Fruit fly (Drosophila melanogaster) whole organism, prepupa: ENCODE data around the gene CG8072.

Source experiments
- CG10669 ChIP-seq: fragments of 200-800 bp; sonication (Bioruptor generic); optimal IDR thresholded peaks from 3 replicates; lab custom pipeline; 2018; ENCODE audit warnings: missing biosample characterization, mild to moderate bottlenecking, missing genetic modification characterization, moderate library complexity
- CG11762 ChIP-seq: fragments of 200-800 bp; sonication (Bioruptor generic); optimal IDR thresholded peaks from 3 replicates; lab custom pipeline; 2016; ENCODE audit warnings: missing biosample characterization, missing genetic modification characterization; ENCODE audit not compliant: insufficient read depth
- CG11902 ChIP-seq: fragments of 200-800 bp; sonication (Bioruptor generic); optimal IDR thresholded peaks from 3 replicates; lab custom pipeline; 2016; ENCODE audit warnings: missing biosample characterization, missing genetic modification characterization
- CG15336 ChIP-seq: fragments of 200-800 bp; sonication (Bioruptor generic); IDR thresholded peaks from 2 replicates; pipeline ENCODE4 v1.3.6; 2022; ENCODE audit warnings: missing biosample characterization, missing genetic modification characterization
- CG1621 ChIP-seq: fragments of 200-800 bp; sonication (Bioruptor generic); optimal IDR thresholded peaks from 3 replicates; lab custom pipeline; 2018; ENCODE audit warnings: missing biosample characterization, mild to moderate bottlenecking, missing genetic modification characterization
- CG3032 ChIP-seq: fragments of 200-800 bp; optimal IDR thresholded peaks from 2 replicates; lab custom pipeline; 2019; ENCODE audit warnings: missing biosample characterization, mild to moderate bottlenecking, missing genetic modification characterization, moderate library complexity
- CG32006 ChIP-seq: fragments of 200-800 bp; sonication (Bioruptor generic); optimal IDR thresholded peaks from 3 replicates; lab custom pipeline; 2017; ENCODE audit warnings: missing biosample characterization, mild to moderate bottlenecking, missing genetic modification characterization
- CG3919 ChIP-seq: fragments of 200-800 bp; sonication (Bioruptor generic); optimal IDR thresholded peaks from 3 replicates; lab custom pipeline; 2016; ENCODE audit warnings: missing biosample characterization, missing genetic modification characterization
- CG4318 ChIP-seq: fragments of 200-800 bp; sonication (Bioruptor generic); optimal IDR thresholded peaks from 3 replicates; lab custom pipeline; 2017; ENCODE audit warnings: missing biosample characterization, mild to moderate bottlenecking, missing genetic modification characterization
- CG6163 ChIP-seq: fragments of 200-800 bp; sonication (Bioruptor generic); IDR thresholded peaks from 3 replicates; pipeline ENCODE4 v1.3.6; 2022; ENCODE audit warnings: missing biosample characterization, missing genetic modification characterization
- CG6808 ChIP-seq: fragments of 200-800 bp; sonication (Bioruptor generic); optimal IDR thresholded peaks from 3 replicates; lab custom pipeline; 2017; ENCODE audit warnings: missing biosample characterization, missing genetic modification characterization, mild to moderate bottlenecking, moderate library complexity, missing genetic modification reagents
- CG7368 ChIP-seq: fragments of 200-800 bp; sonication (Bioruptor generic); optimal IDR thresholded peaks from 3 replicates; lab custom pipeline; 2016; ENCODE audit warnings: missing biosample characterization, missing genetic modification characterization
- CG8319 ChIP-seq: fragments of 200-800 bp; sonication (Bioruptor generic); optimal IDR thresholded peaks from 3 replicates; lab custom pipeline; 2016; ENCODE audit warnings: missing biosample characterization, missing genetic modification characterization
- CG9139 ChIP-seq: fragments of 200-800 bp; sonication (Bioruptor generic); optimal IDR thresholded peaks from 3 replicates; lab custom pipeline; 2017; ENCODE audit warnings: missing biosample characterization, mild to moderate bottlenecking, missing genetic modification characterization
- Eip78C ChIP-seq: fragments of 200-800 bp; sonication (Bioruptor generic); peaks from one replicate; lab custom pipeline; 2016; ENCODE audit warnings: missing biosample characterization, missing genetic modification characterization
- Eip93F ChIP-seq: fragments of 200-800 bp; sonication (Bioruptor generic); optimal IDR thresholded peaks from 2 replicates; lab custom pipeline; 2016; ENCODE audit warnings: missing biosample characterization, mild to moderate bottlenecking, missing genetic modification characterization
- Gug ChIP-seq: fragments of 200-800 bp; sonication (Bioruptor generic); IDR thresholded peaks from 2 replicates; pipeline ENCODE4 v1.3.6; 2022; ENCODE audit warnings: missing biosample characterization, missing genetic modification characterization
- Hr38 ChIP-seq: sonication (Bioruptor generic); optimal IDR thresholded peaks from 2 replicates; lab custom pipeline; 2016; ENCODE audit warnings: missing biosample characterization, missing genetic modification characterization
- Hr39 ChIP-seq: fragments of 200-800 bp; sonication (Bioruptor generic); optimal IDR thresholded peaks from 2 replicates; lab custom pipeline; 2016; ENCODE audit warnings: missing biosample characterization, missing genetic modification characterization
- Hr4 ChIP-seq: fragments of 200-800 bp; sonication (Bioruptor generic); optimal IDR thresholded peaks from 3 replicates; lab custom pipeline; 2016; ENCODE audit warnings: missing biosample characterization, missing genetic modification characterization
- Lpt ChIP-seq: fragments of 200-800 bp; sonication (Bioruptor generic); optimal IDR thresholded peaks from 3 replicates; lab custom pipeline; 2016; ENCODE audit warnings: missing biosample characterization, missing genetic modification characterization
- Met ChIP-seq: fragments of 200-800 bp; sonication (Bioruptor generic); optimal IDR thresholded peaks from 3 replicates; lab custom pipeline; 2016; ENCODE audit warnings: missing biosample characterization, missing genetic modification characterization
- Smox ChIP-seq: fragments of 200-800 bp; sonication (Bioruptor generic); optimal IDR thresholded peaks from 3 replicates; lab custom pipeline; 2016; ENCODE audit warnings: missing biosample characterization, missing genetic modification characterization
- Sox102F ChIP-seq: fragments of 200-800 bp; sonication (Bioruptor generic); optimal IDR thresholded peaks from 2 replicates; lab custom pipeline; 2016; ENCODE audit warnings: missing biosample characterization, mild to moderate bottlenecking, missing genetic modification characterization
- Sox14 ChIP-seq: fragments of 200-800 bp; sonication (Bioruptor generic); optimal IDR thresholded peaks from 3 replicates; lab custom pipeline; 2016; ENCODE audit warnings: missing biosample characterization, missing genetic modification characterization
- Sox15 ChIP-seq: fragments of 200-800 bp; sonication (Bioruptor generic); optimal IDR thresholded peaks from 3 replicates; lab custom pipeline; 2016; ENCODE audit warnings: missing biosample characterization, missing genetic modification characterization
- acj6 ChIP-seq: fragments of 200-800 bp; sonication (Bioruptor generic); optimal IDR thresholded peaks from 3 replicates; lab custom pipeline; 2016; ENCODE audit warnings: missing biosample characterization, missing genetic modification characterization
- dac ChIP-seq: fragments of 200-800 bp; sonication (Bioruptor generic); optimal IDR thresholded peaks from 2 replicates; lab custom pipeline; 2017; ENCODE audit warnings: missing biosample characterization, mild to moderate bottlenecking, missing genetic modification characterization
- dsx ChIP-seq: fragments of 200-800 bp; optimal IDR thresholded peaks from 3 replicates; lab custom pipeline; 2019; ENCODE audit warnings: missing biosample characterization, mild to moderate bottlenecking, missing genetic modification characterization, moderate library complexity; ENCODE audit not compliant: poor library complexity, severe bottlenecking
- eg ChIP-seq: fragments of 200-800 bp; sonication (Bioruptor generic); IDR thresholded peaks from 3 replicates; pipeline ENCODE4 v1.3.6; 2022; ENCODE audit warnings: missing biosample characterization, missing genetic modification characterization
- fd85E ChIP-seq: fragments of 200-800 bp; sonication (Bioruptor generic); optimal IDR thresholded peaks from 3 replicates; lab custom pipeline; 2016; ENCODE audit warnings: missing biosample characterization, missing genetic modification characterization
- fkh ChIP-seq: fragments of 200-800 bp; sonication (Bioruptor generic); optimal IDR thresholded peaks from 3 replicates; lab custom pipeline; 2017; ENCODE audit warnings: missing biosample characterization, mild to moderate bottlenecking, missing genetic modification characterization, moderate library complexity
- lz ChIP-seq: fragments of 200-800 bp; sonication (Bioruptor generic); optimal IDR thresholded peaks from 3 replicates; lab custom pipeline; 2016; ENCODE audit warnings: missing biosample characterization, missing genetic modification characterization
- pdm3 ChIP-seq: fragments of 200-800 bp; sonication (Bioruptor generic); optimal IDR thresholded peaks from 3 replicates; lab custom pipeline; 2016; ENCODE audit warnings: missing biosample characterization, missing genetic modification characterization
- spab ChIP-seq: fragments of 200-800 bp; sonication (Bioruptor generic); optimal IDR thresholded peaks from 2 replicates; lab custom pipeline; 2017; ENCODE audit warnings: missing biosample characterization, mild to moderate bottlenecking, missing genetic modification characterization, missing genetic modification reagents
- ss ChIP-seq, 2 experiments: fragments of 200-800 bp; sonication (Bioruptor generic); optimal IDR thresholded peaks; 2 replicates in 1 of 2; 3 replicates in 1 of 2; lab custom pipeline; 2017 to 2018; ENCODE audit warnings: mild to moderate bottlenecking in 2 of 2, missing biosample characterization in 2 of 2, missing genetic modification characterization in 2 of 2, moderate library complexity in 1 of 2
- svp ChIP-seq: fragments of 200-800 bp; sonication (Bioruptor generic); peaks from one replicate; lab custom pipeline; 2016; ENCODE audit warnings: missing biosample characterization, missing genetic modification characterization
- topi ChIP-seq: fragments of 200-800 bp; sonication (Bioruptor generic); optimal IDR thresholded peaks from 3 replicates; lab custom pipeline; 2016; ENCODE audit warnings: missing biosample characterization, missing genetic modification characterization
- vri ChIP-seq: fragments of 200-800 bp; sonication (Bioruptor generic); optimal IDR thresholded peaks from 3 replicates; lab custom pipeline; 2016; ENCODE audit warnings: missing biosample characterization, mild to moderate bottlenecking, missing genetic modification characterization

The CG8072 gene

dm6 chr3L:10185924-10186323, 34.3 kb downstream of the CG8072 start, which contains the start of gene dpr10 (continued):
- TF ChIP-seq CG15336 (GFP tag; lab: Robert Waterston, UW) (no peak), Sox102F (GFP tag; lab: Kevin White, UChicago) (no peak), svp (GFP tag; lab: Kevin White, UChicago) (peak; percentile 25), spab (GFP tag; lab: Kevin White, UChicago) (no peak), lz (GFP tag; lab: Kevin White, UChicago) (no peak), Hr39 (GFP tag; lab: Kevin White, UChicago) (no peak), CG4318 (GFP tag; lab: Kevin White, UChicago) (no peak), Eip78C (GFP tag; lab: Kevin White, UChicago) (peak; percentile 50), CG9139 (GFP tag; lab: Kevin White, UChicago) (no peak), CG3032 (tag; lab: Kevin White, UChicago) (no peak), CG6163 (no peak), Hr38 (GFP tag; lab: Kevin White, UChicago) (no peak), fkh (GFP tag; lab: Kevin White, UChicago) (no peak), dac (GFP tag; lab: Kevin White, UChicago) (no peak), CG6808 (GFP tag; lab: Kevin White, UChicago) (no peak), Smox (GFP tag; lab: Kevin White, UChicago) (no peak), dsx (no peak), Sox14 (no peak)
- TF ChIP-seq, all 60 proteins: peak for 4

dm6 chr3L:10186893-10187292, 35.3 kb downstream of the CG8072 start:
- TF ChIP-seq topi (GFP tag; lab: Kevin White, UChicago) (no peak), CG8319 (GFP tag; lab: Kevin White, UChicago) (no peak), spab (GFP tag; lab: Kevin White, UChicago) (no peak), Hr4 (GFP tag; lab: Kevin White, UChicago) (no peak), Eip93F (GFP tag; lab: Kevin White, UChicago) (no peak), CG11902 (GFP tag; lab: Kevin White, UChicago) (no peak), pdm3 (GFP tag; lab: Kevin White, UChicago) (no peak), CG7368 (GFP tag; lab: Kevin White, UChicago) (no peak), Hr38 (GFP tag; lab: Kevin White, UChicago) (no peak), fd85E (GFP tag; lab: Kevin White, UChicago) (no peak), Gug (GFP tag; lab: Robert Waterston, UW) (no peak), dsx (no peak), CG10669 (no peak), acj6 (GFP tag; lab: Kevin White, UChicago) (no peak), CG3919 (GFP tag; lab: Kevin White, UChicago) (no peak)

dm6 chr3L:10189179-10189578, 37.6 kb downstream of the CG8072 start:
- TF ChIP-seq CG4318 (GFP tag; lab: Kevin White, UChicago) (no peak), ss (GFP tag; optimal IDR thresholded peaks at IDR 0.05; lab: Kevin White, UChicago) (no peak), CG32006 (GFP tag; lab: Kevin White, UChicago) (no peak), Gug (GFP tag; lab: Robert Waterston, UW) (no peak), vri (GFP tag; lab: Kevin White, UChicago) (no peak), Lpt (GFP tag; lab: Kevin White, UChicago) (no peak), CG11762 (GFP tag; lab: Kevin White, UChicago) (no peak), Eip78C (GFP tag; lab: Kevin White, UChicago) (no peak), eg (GFP tag; lab: Robert Waterston, UW) (no peak), Met (no peak), CG15336 (GFP tag; lab: Robert Waterston, UW) (no peak), Sox15 (no peak), CG11902 (GFP tag; lab: Kevin White, UChicago) (no peak), CG1621 (tag; lab: Kevin White, UChicago) (no peak)
- TF ChIP-seq, all 60 proteins: peak for 0
